Fruit fly (Drosophila melanogaster): Measurements from ENCODE around the gene CG8677.

- no peak for TF ChIP-seq psq (optimal IDR thresholded peaks at IDR 0.05)
- TF ChIP-seq insv (optimal IDR thresholded peaks at IDR 0.05), result no peak
- no peak for TF ChIP-seq Sin3A (optimal IDR thresholded peaks at IDR 0.05)
These were observed 666 bp downstream of the CG8677 start for dm6 chr2L:21221778-21222177.
